Worm (Caenorhabditis elegans): ENCODE results near the gene F20A1.2.
A peak's percentile ranks its signal among the peaks of the same experiment; 100 is the strongest.

DNA sequence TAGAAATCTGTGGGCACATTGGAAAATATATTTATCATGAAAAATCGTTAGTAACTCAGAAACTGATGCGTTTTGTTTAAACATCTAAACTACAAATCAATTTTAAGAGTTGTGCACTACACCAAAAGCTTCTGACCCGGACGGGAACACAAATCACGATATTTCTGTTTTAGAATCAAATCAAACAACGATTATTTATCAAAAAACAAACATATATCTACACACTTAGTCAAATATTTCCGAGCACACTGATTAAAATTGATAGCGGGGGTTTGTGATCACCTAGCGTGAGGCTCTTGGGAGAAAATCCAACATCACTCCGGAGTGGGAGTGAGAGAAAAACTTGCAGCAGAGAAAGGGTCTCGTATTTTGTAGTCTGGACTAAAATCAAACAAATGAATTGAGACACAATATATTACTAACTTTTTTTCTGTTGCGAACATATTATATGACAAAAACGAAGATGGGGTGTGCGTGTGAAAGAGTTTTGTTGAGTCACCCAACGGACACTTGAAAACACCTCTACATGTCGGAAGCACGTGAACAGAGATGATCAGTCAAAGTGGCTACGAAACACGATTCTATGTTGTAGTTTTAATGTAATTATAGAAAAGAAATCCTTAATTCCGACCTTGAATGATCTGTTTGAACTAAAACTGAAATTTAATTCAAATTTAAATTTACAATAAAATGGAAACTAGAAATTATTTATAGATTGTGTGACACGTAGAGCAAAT is 49.3 kb downstream of the F20A1.2 start:
- TF ChIP-seq pqm-1 (tag; optimal IDR thresholded peaks at IDR 0.05) (no peak), lin-15B (tag; optimal IDR thresholded peaks at IDR 0.05) (no peak), nhr-85 (tag) (peak; percentile 71)
